Fruit fly (Drosophila melanogaster) whole organism, embryonic: Measurements from ENCODE around the gene rols.

Experiments
- Bgb ChIP-seq: fragments of 200-800 bp; sonication (Bioruptor generic); IDR thresholded peaks from 2 replicates; pipeline ENCODE4 v1.3.6; 2022; ENCODE audit warnings: missing biosample characterization, missing genetic modification characterization; ENCODE audit not compliant: partially characterized antibody
- Blimp-1 ChIP-seq: fragments of 200-800 bp; sonication (Bioruptor generic); optimal IDR thresholded peaks from 3 replicates; lab custom pipeline; 2018; ENCODE audit warnings: missing biosample characterization, missing genetic modification characterization, mild to moderate bottlenecking, moderate library complexity, missing genetic modification reagents
- C15 ChIP-seq: fragments of 200-800 bp; sonication (Bioruptor generic); IDR thresholded peaks from 3 replicates; pipeline ENCODE4 v1.3.6; 2022; ENCODE audit warnings: missing biosample characterization, missing genetic modification characterization
- CG10462 ChIP-seq: fragments of 200-800 bp; sonication (Bioruptor generic); optimal IDR thresholded peaks from 2 replicates; lab custom pipeline; 2016; ENCODE audit warnings: missing biosample characterization, missing genetic modification characterization
- CG10543 ChIP-seq: fragments of 200-800 bp; sonication (Bioruptor generic); optimal IDR thresholded peaks from 3 replicates; lab custom pipeline; 2017; ENCODE audit warnings: missing biosample characterization, mild to moderate bottlenecking, missing genetic modification characterization, moderate library complexity
- CG11085 ChIP-seq: fragments of 200-800 bp; sonication (Bioruptor generic); IDR thresholded peaks from 2 replicates; pipeline ENCODE4 v1.3.6; 2022; ENCODE audit warnings: missing biosample characterization, missing genetic modification characterization
- CG11398 ChIP-seq: fragments of 200-800 bp; sonication (Bioruptor generic); optimal IDR thresholded peaks from 2 replicates; lab custom pipeline; 2016; ENCODE audit warnings: missing biosample characterization, missing genetic modification characterization
- CG11723 ChIP-seq: fragments of 200-800 bp; sonication (Bioruptor generic); optimal IDR thresholded peaks from 2 replicates; lab custom pipeline; 2017; ENCODE audit warnings: missing biosample characterization, mild to moderate bottlenecking, missing genetic modification characterization
- CG12104 ChIP-seq: fragments of 200-800 bp; sonication (Bioruptor generic); optimal IDR thresholded peaks from 3 replicates; lab custom pipeline; 2016; ENCODE audit warnings: missing biosample characterization, missing genetic modification characterization
- CG12155 ChIP-seq: fragments of 200-800 bp; sonication (Bioruptor generic); optimal IDR thresholded peaks from 3 replicates; lab custom pipeline; 2016; ENCODE audit warnings: missing biosample characterization, missing genetic modification characterization
- CG12236 ChIP-seq: fragments of 200-800 bp; sonication (Bioruptor generic); optimal IDR thresholded peaks from 2 replicates; lab custom pipeline; 2016; ENCODE audit warnings: missing biosample characterization, missing genetic modification characterization
- CG15011 ChIP-seq: fragments of 200-800 bp; sonication (Bioruptor generic); optimal IDR thresholded peaks from 3 replicates; lab custom pipeline; 2018; ENCODE audit warnings: missing biosample characterization, mild to moderate bottlenecking, missing genetic modification characterization
- CG15514 ChIP-seq: fragments of 200-800 bp; sonication (Bioruptor generic); optimal IDR thresholded peaks from 3 replicates; lab custom pipeline; 2017; ENCODE audit warnings: missing biosample characterization, missing genetic modification characterization, mild to moderate bottlenecking, moderate library complexity, missing genetic modification reagents
- CG1602 ChIP-seq: fragments of 200-800 bp; sonication (Bioruptor generic); optimal IDR thresholded peaks from 3 replicates; lab custom pipeline; 2016; ENCODE audit warnings: missing biosample characterization, missing genetic modification characterization
- CG16813 ChIP-seq: fragments of 200-800 bp; sonication (Bioruptor generic); IDR thresholded peaks from 3 replicates; pipeline ENCODE4 v1.3.6; 2022; ENCODE audit warnings: missing biosample characterization, missing genetic modification characterization; ENCODE audit not compliant: partially characterized antibody
- CG17328 ChIP-seq: fragments of 200-800 bp; sonication (Bioruptor generic); IDR thresholded peaks from 2 replicates; pipeline ENCODE4 v1.3.6; 2022; ENCODE audit warnings: missing biosample characterization, missing genetic modification characterization
- CG17359 ChIP-seq: fragments of 200-800 bp; sonication (Bioruptor generic); optimal IDR thresholded peaks from 3 replicates; lab custom pipeline; 2018; ENCODE audit warnings: missing biosample characterization, mild to moderate bottlenecking, missing genetic modification characterization, moderate library complexity
- CG18011 ChIP-seq: fragments of 200-800 bp; sonication (Bioruptor generic); optimal IDR thresholded peaks from 2 replicates; lab custom pipeline; 2017; ENCODE audit warnings: missing biosample characterization, missing genetic modification characterization, mild to moderate bottlenecking, moderate library complexity, missing genotype
- CG1832 ChIP-seq: fragments of 200-800 bp; sonication (Bioruptor generic); optimal IDR thresholded peaks from 2 replicates; lab custom pipeline; 2017; ENCODE audit warnings: missing biosample characterization, mild to moderate bottlenecking, missing genetic modification characterization, inconsistent platforms
- CG18476 ChIP-seq: fragments of 200-800 bp; sonication (Bioruptor generic); optimal IDR thresholded peaks from 2 replicates; lab custom pipeline; 2016; ENCODE audit warnings: missing biosample characterization, mild to moderate bottlenecking, missing genetic modification characterization
- CG2202 ChIP-seq: fragments of 200-800 bp; sonication (Bioruptor generic); optimal IDR thresholded peaks from 2 replicates; lab custom pipeline; 2018; ENCODE audit warnings: missing biosample characterization, mild to moderate bottlenecking, missing genetic modification characterization
- CG30020 ChIP-seq: fragments of 200-800 bp; optimal IDR thresholded peaks from 2 replicates; lab custom pipeline; 2019; ENCODE audit warnings: missing biosample characterization, mild to moderate bottlenecking, missing genetic modification characterization, moderate library complexity
- CG3163 ChIP-seq: fragments of 200-800 bp; sonication (Bioruptor generic); optimal IDR thresholded peaks from 3 replicates; lab custom pipeline; 2016; ENCODE audit warnings: missing biosample characterization, missing genetic modification characterization
- CG42726 ChIP-seq: fragments of 200-800 bp; sonication (Bioruptor generic); IDR thresholded peaks from 2 replicates; pipeline ENCODE4 v1.3.6; 2022; ENCODE audit warnings: missing biosample characterization, missing genetic modification characterization; ENCODE audit not compliant: partially characterized antibody
- CG6765 ChIP-seq: fragments of 200-800 bp; sonication (Bioruptor generic); optimal IDR thresholded peaks from 3 replicates; lab custom pipeline; 2017; ENCODE audit warnings: missing biosample characterization, mild to moderate bottlenecking, missing genetic modification characterization
- CG7786 ChIP-seq: fragments of 200-800 bp; sonication (Bioruptor generic); optimal IDR thresholded peaks from 2 replicates; lab custom pipeline; 2016; ENCODE audit warnings: missing biosample characterization, missing genetic modification characterization
- CG9876 ChIP-seq: fragments of 200-800 bp; sonication (Bioruptor generic); optimal IDR thresholded peaks from 2 replicates; lab custom pipeline; 2016; ENCODE audit warnings: missing biosample characterization, missing genetic modification characterization
- CHES-1-like ChIP-seq: fragments of 200-800 bp; sonication (Bioruptor generic); optimal IDR thresholded peaks from 2 replicates; lab custom pipeline; 2016; ENCODE audit warnings: missing biosample characterization, missing genetic modification characterization
- CTCF ChIP-seq: fragments of 200-800 bp; sonication (Bioruptor generic); optimal IDR thresholded peaks from 2 replicates; lab custom pipeline; 2017; ENCODE audit warnings: missing biosample characterization, mild to moderate bottlenecking, missing genetic modification characterization, moderate library complexity
- Hmr ChIP-seq: fragments of 200-800 bp; sonication (Bioruptor generic); optimal IDR thresholded peaks from 3 replicates; lab custom pipeline; 2017; ENCODE audit warnings: mild to moderate bottlenecking, missing biosample characterization, missing genetic modification reagents, missing genetic modification characterization
- Neu2 ChIP-seq: fragments of 200-800 bp; sonication (Bioruptor generic); optimal IDR thresholded peaks from 3 replicates; lab custom pipeline; 2016; ENCODE audit warnings: missing biosample characterization, missing genetic modification characterization, borderline replicate concordance
- Opbp ChIP-seq: fragments of 200-800 bp; sonication (Bioruptor generic); IDR thresholded peaks from 3 replicates; pipeline ENCODE4 v1.3.6; 2022; ENCODE audit warnings: missing biosample characterization, missing genetic modification characterization; ENCODE audit not compliant: partially characterized antibody
- Side ChIP-seq: fragments of 200-800 bp; sonication (Bioruptor generic); optimal IDR thresholded peaks from 2 replicates; lab custom pipeline; 2016; ENCODE audit warnings: missing biosample characterization, missing genetic modification characterization
- Ssrp ChIP-seq: fragments of 200-800 bp; sonication (Bioruptor generic); optimal IDR thresholded peaks from 2 replicates; lab custom pipeline; 2018; ENCODE audit warnings: missing biosample characterization, mild to moderate bottlenecking, missing genetic modification characterization, moderate library complexity
- caup ChIP-seq: fragments of 200-800 bp; sonication (Bioruptor generic); optimal IDR thresholded peaks from 3 replicates; lab custom pipeline; 2017; ENCODE audit warnings: missing biosample characterization, mild to moderate bottlenecking, missing genetic modification characterization, moderate library complexity; ENCODE audit not compliant: severe bottlenecking
- chinmo ChIP-seq: fragments of 200-800 bp; sonication (Bioruptor generic); IDR thresholded peaks from 4 replicates; pipeline ENCODE4 v1.3.6; 2022; ENCODE audit warnings: missing biosample characterization, missing genetic modification characterization; ENCODE audit not compliant: partially characterized antibody
- dpn ChIP-seq, 2 experiments: fragments of 200-800 bp; sonication (Bioruptor generic); optimal IDR thresholded peaks; 3 replicates each; lab custom pipeline; 2016; ENCODE audit warnings: missing biosample characterization in 2 of 2, missing genetic modification characterization in 2 of 2
- gsb ChIP-seq: fragments of 200-800 bp; sonication (Bioruptor generic); IDR thresholded peaks from 2 replicates; pipeline ENCODE4 v1.3.6; 2022; ENCODE audit warnings: missing biosample characterization, missing genetic modification characterization
- insv ChIP-seq, 2 experiments: fragments of 200-800 bp; sonication (Bioruptor generic); optimal IDR thresholded peaks; 3 replicates each; lab custom pipeline; 2016 to 2018; ENCODE audit warnings: missing biosample characterization in 2 of 2, missing genetic modification characterization in 2 of 2
- klu ChIP-seq: fragments of 200-800 bp; sonication (Bioruptor generic); IDR thresholded peaks from 2 replicates; pipeline ENCODE4 v1.3.6; 2022; ENCODE audit warnings: missing biosample characterization, missing genetic modification characterization
- knrl ChIP-seq: fragments of 200-800 bp; sonication (Bioruptor generic); IDR thresholded peaks from 3 replicates; pipeline ENCODE4 v1.3.6; 2022; ENCODE audit warnings: missing biosample characterization, missing genetic modification characterization; ENCODE audit not compliant: partially characterized antibody
- nmo ChIP-seq: fragments of 200-800 bp; sonication (Bioruptor generic); optimal IDR thresholded peaks from 2 replicates; lab custom pipeline; 2018; ENCODE audit warnings: missing biosample characterization, mild to moderate bottlenecking, missing genetic modification characterization, moderate library complexity
- p53 ChIP-seq: fragments of 200-800 bp; sonication (Bioruptor generic); optimal IDR thresholded peaks from 2 replicates; lab custom pipeline; 2016; ENCODE audit warnings: missing biosample characterization, missing genetic modification characterization
- sug ChIP-seq: fragments of 200-800 bp; optimal IDR thresholded peaks from 2 replicates; lab custom pipeline; 2019; ENCODE audit warnings: missing biosample characterization, mild to moderate bottlenecking, missing genetic modification characterization, moderate library complexity
- tap ChIP-seq: fragments of 200-800 bp; optimal IDR thresholded peaks from 3 replicates; lab custom pipeline; 2019; ENCODE audit warnings: missing biosample characterization, mild to moderate bottlenecking, missing genetic modification characterization, moderate library complexity
- tx ChIP-seq: fragments of 200-800 bp; sonication (Bioruptor generic); optimal IDR thresholded peaks from 2 replicates; lab custom pipeline; 2016; ENCODE audit warnings: missing biosample characterization, missing genetic modification characterization

rols gene

DNA sequence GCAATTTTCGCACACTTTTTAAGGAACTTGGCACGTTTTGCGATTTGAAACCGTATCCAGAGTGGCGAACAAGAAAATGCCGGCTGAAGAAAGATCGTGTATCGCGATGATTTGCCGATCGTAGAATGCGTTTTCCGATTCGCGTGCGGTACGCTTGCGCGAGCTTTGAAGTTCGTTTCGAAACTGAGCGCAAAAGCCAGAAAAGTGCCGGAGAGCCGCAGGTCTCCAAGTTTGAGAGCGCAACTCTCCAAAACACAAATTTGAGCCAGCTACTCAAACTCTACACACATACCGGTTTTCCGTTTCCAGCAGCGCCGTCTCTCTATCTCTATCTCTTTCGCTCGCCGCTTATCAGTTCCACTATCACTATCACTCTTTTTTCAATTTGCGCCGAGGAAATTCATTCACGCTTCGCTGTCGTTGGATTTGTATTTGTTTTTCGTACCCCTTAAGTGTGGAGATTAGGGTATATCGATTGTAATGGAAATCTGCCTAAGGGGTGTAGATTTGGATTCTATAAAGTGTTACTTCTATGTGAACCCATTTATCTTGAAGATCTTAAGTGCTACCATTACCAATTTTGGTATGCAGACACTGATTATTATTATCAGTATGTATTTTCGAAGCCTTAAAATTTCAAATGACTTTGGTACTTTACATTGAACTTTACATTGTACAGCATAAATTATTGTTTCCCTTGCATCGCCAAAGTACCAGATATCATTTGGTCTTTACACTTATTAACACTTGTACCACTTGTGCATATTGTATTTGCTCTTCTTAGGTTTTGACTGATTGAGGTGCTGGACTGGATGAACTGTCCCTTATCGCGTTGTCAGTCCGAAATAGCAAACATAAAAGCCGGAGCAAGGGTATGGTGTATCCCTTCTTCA is 8.1 kb downstream of the rols start (continued):
- TF ChIP-seq CG11085: no peak
- peak; percentile 77 for TF ChIP-seq CG10543 (GFP tag; lab: Kevin White, UChicago)
- peak; percentile 60 to 70 for TF ChIP-seq dpn (GFP tag; optimal IDR thresholded peaks at IDR 0.05; lab: Kevin White, UChicago)
- peak; percentile 16 for TF ChIP-seq p53 (GFP tag; lab: Kevin White, UChicago)
- TF ChIP-seq chinmo (GFP tag; lab: Robert Waterston, UW): peak; percentile 85; the same call in 2 of the 4 replicates
- TF ChIP-seq CG3163 (GFP tag; lab: Kevin White, UChicago): peak; percentile 45
- TF ChIP-seq CG42726 (GFP tag; lab: Robert Waterston, UW): peak; percentile 55; the same call in 1 of the 2 replicates
- TF ChIP-seq CG18011 (GFP tag; lab: Kevin White, UChicago): no peak
- no peak for TF ChIP-seq CG1832 (GFP tag; lab: Kevin White, UChicago)
- TF ChIP-seq CG15514 (GFP tag; lab: Kevin White, UChicago): peak; percentile 45
- TF ChIP-seq CG2202: peak; percentile 33
- TF ChIP-seq CG12155 (GFP tag; lab: Kevin White, UChicago): peak; percentile 64
- TF ChIP-seq CG11398: peak; percentile 63
- TF ChIP-seq Blimp-1: peak; percentile 83
- TF ChIP-seq nmo: peak; percentile 82
- TF ChIP-seq tap: peak; percentile 47
- TF ChIP-seq CG30020: peak; percentile 3
- peak; percentile 68 for TF ChIP-seq Hmr (GFP tag; lab: Kevin White, UChicago)
- peak; percentile 42 for TF ChIP-seq CHES-1-like (GFP tag; lab: Kevin White, UChicago)
- TF ChIP-seq CG12236: peak; percentile 65
- no peak for TF ChIP-seq CG6765
- peak; percentile 69 for TF ChIP-seq CG18476 (GFP tag; lab: Kevin White, UChicago)
- peak; percentile 50; the same call in 2 of the 3 replicates for TF ChIP-seq Opbp
- peak; percentile 56 for TF ChIP-seq tx (GFP tag; lab: Kevin White, UChicago)
- TF ChIP-seq CG15011 (GFP tag; lab: Kevin White, UChicago): peak; percentile 67
- peak; percentile 2 for TF ChIP-seq CG9876 (GFP tag; lab: Kevin White, UChicago)
- peak; percentile 69 for TF ChIP-seq CG1602 (GFP tag; lab: Kevin White, UChicago)
- TF ChIP-seq klu (GFP tag; lab: Robert Waterston, UW): 0 out of 2 replicates have a peak, but pooled peaks have one; percentile 12
- TF ChIP-seq CG12104 (GFP tag; lab: Kevin White, UChicago): peak; percentile 72
- TF ChIP-seq CTCF (GFP tag; lab: Kevin White, UChicago): no peak
- TF ChIP-seq knrl (GFP tag; lab: Robert Waterston, UW): no peak
- peak; percentile 72 for TF ChIP-seq CG17359 (tag; lab: Kevin White, UChicago)
- peak; percentile 59 for TF ChIP-seq CG7786 (GFP tag; lab: Kevin White, UChicago)
- TF ChIP-seq Ssrp (tag; lab: Kevin White, UChicago): peak; percentile 68
- peak; percentile 56 for TF ChIP-seq sug
- no peak for TF ChIP-seq gsb (GFP tag; lab: Robert Waterston, UW)
- peak; percentile 10 for TF ChIP-seq Neu2 (GFP tag; lab: Kevin White, UChicago)
- TF ChIP-seq insv (GFP tag; optimal IDR thresholded peaks at IDR 0.05; lab: Kevin White, UChicago): no peak
- TF ChIP-seq C15 (GFP tag; lab: Robert Waterston, UW): no peak
- no peak for TF ChIP-seq CG16813 (GFP tag; lab: Robert Waterston, UW)
- TF ChIP-seq CG11723 (GFP tag; lab: Kevin White, UChicago): peak; percentile 44
- TF ChIP-seq Side (GFP tag; lab: Kevin White, UChicago): peak; percentile 61
- TF ChIP-seq Bgb (GFP tag; lab: Robert Waterston, UW): peak; percentile 55; the same call in 1 of the 2 replicates
- TF ChIP-seq caup: peak; percentile 32
- peak; percentile 34 for TF ChIP-seq CG10462 (GFP tag; lab: Kevin White, UChicago)
- TF ChIP-seq CG17328 (GFP tag; lab: Robert Waterston, UW): peak; percentile 15; the same call in 1 of the 2 replicates
